Fruit fly (Drosophila melanogaster): ENCODE measurements around the gene mri.

- TF ChIP-seq Sox15 (GFP tag; optimal IDR thresholded peaks at IDR 0.05) (peak; percentile 56), pdm3 (GFP tag; optimal IDR thresholded peaks at IDR 0.05) (no peak), ss (GFP tag; optimal IDR thresholded peaks at IDR 0.05) (peak in 1 of 2 experiments; percentile 19), CG3919 (GFP tag; optimal IDR thresholded peaks at IDR 0.05) (peak; percentile 59), CG8632 (GFP tag; optimal IDR thresholded peaks at IDR 0.05) (peak; percentile 64), CG34406 (GFP tag; optimal IDR thresholded peaks at IDR 0.05) (peak; percentile 59), CG10669 (GFP tag; optimal IDR thresholded peaks at IDR 0.05) (no peak), CG15336 (GFP tag; IDR thresholded peaks at IDR 0.05) (peak; percentile 34; the same call in 1 of the 2 replicates), salr (GFP tag; optimal IDR thresholded peaks at IDR 0.05) (no peak)
These were observed at the start of gene mri, which contains the start of gene rno for dm6 chr3L:199754-200596.

All from whole organism, prepupa.